Worm (Caenorhabditis elegans) whole organism, early embryonic: ENCODE measurements around the gene kcc-3.

Experiments used
- B0310.2 ChIP-seq: sonication (generic microtip); optimal IDR thresholded peaks from 2 replicates; lab custom pipeline; 2016; ENCODE audit warnings: mild to moderate bottlenecking, missing genetic modification characterization, missing compliant biosample characterization
- F13C5.2 ChIP-seq: sonication (generic microtip); optimal IDR thresholded peaks from 2 replicates; lab custom pipeline; 2017; ENCODE audit warnings: mild to moderate bottlenecking, missing genetic modification characterization, inconsistent platforms, missing compliant biosample characterization
- aly-1 ChIP-seq: sonication (generic microtip); optimal IDR thresholded peaks from 2 replicates; lab custom pipeline; 2016; ENCODE audit warnings: missing genetic modification characterization, missing compliant biosample characterization
- ama-1 ChIP-seq: fragments of 150-350 bp; optimal IDR thresholded peaks from 2 replicates; lab custom pipeline; 2014
- ceh-13 ChIP-seq: fragments of 200-800 bp; sonication (Bioruptor generic); optimal IDR thresholded peaks from 2 replicates; lab custom pipeline; 2018; ENCODE audit warnings: mild to moderate bottlenecking, missing genetic modification characterization, missing compliant biosample characterization
- ceh-36 ChIP-seq: sonication (generic microtip); optimal IDR thresholded peaks from 2 replicates; lab custom pipeline; 2016; ENCODE audit warnings: missing genetic modification characterization, inconsistent platforms, missing compliant biosample characterization
- ets-7 ChIP-seq: sonication (generic microtip); optimal IDR thresholded peaks from 2 replicates; lab custom pipeline; 2016; ENCODE audit warnings: missing genotype, missing genetic modification characterization, missing compliant biosample characterization
- flt-1 ChIP-seq: fragments of 200-800 bp; sonication (Bioruptor generic); IDR thresholded peaks from 2 replicates; pipeline ENCODE4 v1.3.6; 2022; ENCODE audit warnings: missing genetic modification characterization, missing compliant biosample characterization
- hmbx-1 ChIP-seq: sonication (generic microtip); optimal IDR thresholded peaks from 2 replicates; lab custom pipeline; 2016; ENCODE audit warnings: mild to moderate bottlenecking, missing genetic modification characterization, missing compliant biosample characterization
- hmg-4 ChIP-seq: fragments of 200-800 bp; sonication (Bioruptor generic); optimal IDR thresholded peaks from 2 replicates; lab custom pipeline; 2018; ENCODE audit warnings: mild to moderate bottlenecking, missing genetic modification characterization, missing compliant biosample characterization
- hnd-1 ChIP-seq: sonication (generic microtip); optimal IDR thresholded peaks from 2 replicates; lab custom pipeline; 2016; ENCODE audit warnings: missing genetic modification characterization, missing compliant biosample characterization
- pes-1 ChIP-seq: fragments of 200-800 bp; sonication (Bioruptor generic); IDR thresholded peaks from 2 replicates; pipeline ENCODE4 v1.3.6; 2022; ENCODE audit warnings: missing genetic modification reagents, missing genetic modification characterization, missing compliant biosample characterization
- scrt-1 ChIP-seq: fragments of 200-800 bp; sonication (Bioruptor generic); IDR thresholded peaks from 2 replicates; pipeline ENCODE4 v1.3.6; 2022; ENCODE audit warnings: missing genetic modification characterization, missing compliant biosample characterization
- sea-1 ChIP-seq: fragments of 200-800 bp; sonication (Bioruptor generic); conservative IDR thresholded peaks from 2 replicates; pipeline ENCODE4 v1.3.6; 2022; ENCODE audit warnings: missing genetic modification characterization, missing compliant biosample characterization
- tbx-11 ChIP-seq: fragments of 200-800 bp; sonication (Bioruptor generic); IDR thresholded peaks from 2 replicates; pipeline ENCODE4 v1.3.6; 2022; ENCODE audit warnings: missing genetic modification characterization, missing compliant biosample characterization
- tbx-37 ChIP-seq: fragments of 200-800 bp; sonication (Bioruptor generic); conservative IDR thresholded peaks from 2 replicates; pipeline ENCODE4 v1.3.6; 2022; ENCODE audit warnings: missing genetic modification reagents, missing genetic modification characterization, missing compliant biosample characterization
- tra-4 ChIP-seq: sonication (generic microtip); optimal IDR thresholded peaks from 2 replicates; lab custom pipeline; 2017; ENCODE audit warnings: missing genetic modification characterization, missing compliant biosample characterization

The kcc-3 gene

ce11 chrII:7398712-7399111 is 35.4 kb downstream of the kcc-3 start, which contains the start of gene C07D10.1:
Gene C07D10.1 (plus strand): TSS chrII:7399012.
- TF ChIP-seq ceh-13 (no peak), sea-1 (GFP tag; lab: Robert Waterston, UW) (no peak), ceh-36 (tag; lab: Kevin White, UChicago) (no peak), hmg-4 (GFP tag; lab: Kevin White, UChicago) (no peak), B0310.2 (tag; lab: Kevin White, UChicago) (no peak), F13C5.2 (no peak), ets-7 (tag; lab: Kevin White, UChicago) (no peak), aly-1 (tag; lab: Kevin White, UChicago) (no peak), scrt-1 (GFP tag; lab: Robert Waterston, UW) (no peak), ama-1 (lab: Kevin White, UChicago) (no peak), hmbx-1 (tag; lab: Kevin White, UChicago) (no peak), tbx-37 (GFP tag; lab: Robert Waterston, UW) (no peak), tbx-11 (GFP tag; lab: Robert Waterston, UW) (no peak), hnd-1 (tag; lab: Kevin White, UChicago) (no peak), flt-1 (GFP tag; lab: Robert Waterston, UW) (no peak), pes-1 (GFP tag; lab: Robert Waterston, UW) (no peak), tra-4 (tag; lab: Kevin White, UChicago) (no peak)

ce11 chrII:7397273-7397840 is 36.7 kb downstream of the kcc-3 start:
- TF ChIP-seq ceh-13 (no peak), tbx-11 (GFP tag; lab: Robert Waterston, UW) (no peak), hmbx-1 (tag; lab: Kevin White, UChicago) (no peak), tra-4 (tag; lab: Kevin White, UChicago) (no peak), ets-7 (tag; lab: Kevin White, UChicago) (no peak), scrt-1 (GFP tag; lab: Robert Waterston, UW) (no peak), ceh-36 (tag; lab: Kevin White, UChicago) (no peak), tbx-37 (GFP tag; lab: Robert Waterston, UW) (no peak), F13C5.2 (no peak), aly-1 (tag; lab: Kevin White, UChicago) (no peak), B0310.2 (tag; lab: Kevin White, UChicago) (no peak), ama-1 (lab: Kevin White, UChicago) (no peak), hmg-4 (GFP tag; lab: Kevin White, UChicago) (no peak)

ce11 chrII:7396081-7396480 is 38.0 kb downstream of the kcc-3 start:
- TF ChIP-seq scrt-1 (GFP tag; lab: Robert Waterston, UW) = no peak
- no peak for TF ChIP-seq ceh-13
- TF ChIP-seq pes-1 (GFP tag; lab: Robert Waterston, UW) = no peak
- TF ChIP-seq hnd-1 (tag; lab: Kevin White, UChicago) = no peak
- no peak for TF ChIP-seq flt-1 (GFP tag; lab: Robert Waterston, UW)
- TF ChIP-seq tbx-37 (GFP tag; lab: Robert Waterston, UW) = no peak

ce11 chrII:7394690-7395054 is 39.4 kb downstream of the kcc-3 start, which contains the start of gene bath-44:
Gene bath-44 (plus strand): TSS chrII:7394955.
- TF ChIP-seq ets-7 (tag; lab: Kevin White, UChicago) (no peak), hnd-1 (tag; lab: Kevin White, UChicago) (no peak)

ce11 chrII:7393922-7394689 is 40.0 kb downstream of the kcc-3 start:
- TF ChIP-seq ama-1 (lab: Kevin White, UChicago) = no peak
- no peak for TF ChIP-seq tbx-37 (GFP tag; lab: Robert Waterston, UW)
- no peak for TF ChIP-seq flt-1 (GFP tag; lab: Robert Waterston, UW)
- TF ChIP-seq sea-1 (GFP tag; lab: Robert Waterston, UW) = no peak
- TF ChIP-seq tra-4 (tag; lab: Kevin White, UChicago) = no peak
- TF ChIP-seq F13C5.2 = no peak
- TF ChIP-seq scrt-1 (GFP tag; lab: Robert Waterston, UW) = no peak
- TF ChIP-seq aly-1 (tag; lab: Kevin White, UChicago) = no peak
- TF ChIP-seq pes-1 (GFP tag; lab: Robert Waterston, UW) = no peak
- TF ChIP-seq ceh-36 (tag; lab: Kevin White, UChicago) = no peak
- TF ChIP-seq ceh-13 = no peak
- TF ChIP-seq ets-7 (tag; lab: Kevin White, UChicago) = no peak
- no peak for TF ChIP-seq hmg-4 (GFP tag; lab: Kevin White, UChicago)
- TF ChIP-seq hmbx-1 (tag; lab: Kevin White, UChicago) = no peak
- TF ChIP-seq tbx-11 (GFP tag; lab: Robert Waterston, UW) = no peak

ce11 chrII:7393393-7393792 is 40.7 kb downstream of the kcc-3 start:
- TF ChIP-seq tbx-37 (GFP tag; lab: Robert Waterston, UW) = no peak
- no peak for TF ChIP-seq ceh-13
- no peak for TF ChIP-seq hnd-1 (tag; lab: Kevin White, UChicago)
- TF ChIP-seq hmg-4 (GFP tag; lab: Kevin White, UChicago) = no peak

- peak; percentile 50 for TF ChIP-seq F13C5.2
- TF ChIP-seq hnd-1 (tag; lab: Kevin White, UChicago) = no peak
These were observed 41.9 kb downstream of the kcc-3 start for ce11 chrII:7392052-7392694.
